Worm (Caenorhabditis elegans) whole organism, late embryonic: ENCODE data around the gene nex-3.

Experiments used
- K02D7.2 ChIP-seq: sonication (generic microtip); optimal IDR thresholded peaks from 2 replicates; lab custom pipeline; 2017; ENCODE audit warnings: mild to moderate bottlenecking, missing genetic modification characterization, missing compliant biosample characterization
- T23F11.4 ChIP-seq: fragments of 200-800 bp; sonication (Bioruptor generic); optimal IDR thresholded peaks from 2 replicates; lab custom pipeline; 2018; ENCODE audit warnings: mild to moderate bottlenecking, missing genetic modification characterization, missing compliant biosample characterization
- Y22D7AL.16 ChIP-seq: sonication (generic microtip); optimal IDR thresholded peaks from 2 replicates; lab custom pipeline; 2016; ENCODE audit warnings: missing genetic modification characterization, missing compliant biosample characterization
- ahr-1 ChIP-seq: sonication (generic microtip); optimal IDR thresholded peaks from 2 replicates; lab custom pipeline; 2016; ENCODE audit warnings: missing genetic modification characterization, missing compliant biosample characterization
- ceh-14 ChIP-seq: sonication (generic microtip); optimal IDR thresholded peaks from 2 replicates; lab custom pipeline; 2016; ENCODE audit warnings: missing genotype, missing genetic modification characterization, missing compliant biosample characterization
- ceh-18 ChIP-seq: sonication (generic microtip); optimal IDR thresholded peaks from 2 replicates; lab custom pipeline; 2016; ENCODE audit warnings: missing genetic modification characterization, missing compliant biosample characterization
- ceh-19 ChIP-seq: fragments of 200-800 bp; sonication (Bioruptor generic); optimal IDR thresholded peaks from 2 replicates; lab custom pipeline; 2018; ENCODE audit warnings: mild to moderate bottlenecking, missing genetic modification characterization, missing compliant biosample characterization
- ceh-2 ChIP-seq: sonication (generic microtip); optimal IDR thresholded peaks from 2 replicates; lab custom pipeline; 2016; ENCODE audit warnings: missing genotype, missing genetic modification characterization, missing compliant biosample characterization
- ceh-30 ChIP-seq: fragments of 150-350 bp; optimal IDR thresholded peaks from 2 replicates; lab custom pipeline; 2014; ENCODE audit warnings: missing biosample characterization, missing genetic modification characterization
- ceh-34 ChIP-seq: sonication (generic microtip); optimal IDR thresholded peaks from 2 replicates; lab custom pipeline; 2016; ENCODE audit warnings: mild to moderate bottlenecking, missing genetic modification characterization, missing compliant biosample characterization
- ceh-48 ChIP-seq: sonication (generic microtip); optimal IDR thresholded peaks from 2 replicates; lab custom pipeline; 2016; ENCODE audit warnings: missing genetic modification characterization, inconsistent platforms, missing compliant biosample characterization
- ceh-6 ChIP-seq: fragments of 200-800 bp; sonication (Bioruptor generic); optimal IDR thresholded peaks from 2 replicates; lab custom pipeline; 2018; ENCODE audit warnings: mild to moderate bottlenecking, missing genetic modification characterization, missing compliant biosample characterization
- dmd-4 ChIP-seq: sonication (generic microtip); optimal IDR thresholded peaks from 2 replicates; lab custom pipeline; 2016; ENCODE audit warnings: borderline replicate concordance, missing genetic modification characterization, missing compliant biosample characterization
- elt-2 ChIP-seq: sonication (generic microtip); optimal IDR thresholded peaks from 2 replicates; lab custom pipeline; 2016; ENCODE audit warnings: missing genetic modification reagents, missing genetic modification characterization, missing compliant biosample characterization
- ets-4 ChIP-seq: sonication (generic microtip); optimal IDR thresholded peaks from 2 replicates; lab custom pipeline; 2016; ENCODE audit warnings: missing genetic modification characterization, missing compliant biosample characterization
- fax-1 ChIP-seq: sonication (generic microtip); optimal IDR thresholded peaks from 2 replicates; lab custom pipeline; 2016; ENCODE audit warnings: missing genotype, missing genetic modification characterization, missing compliant biosample characterization
- fkh-6 ChIP-seq: sonication (generic microtip); optimal IDR thresholded peaks from 2 replicates; lab custom pipeline; 2016; ENCODE audit warnings: missing genetic modification characterization, missing compliant biosample characterization
- hlh-13 ChIP-seq: fragments of 200-800 bp; sonication (Bioruptor generic); optimal IDR thresholded peaks from 2 replicates; lab custom pipeline; 2018; ENCODE audit warnings: mild to moderate bottlenecking, missing genetic modification characterization, missing compliant biosample characterization
- hlh-30 ChIP-seq: sonication (generic microtip); optimal IDR thresholded peaks from 2 replicates; lab custom pipeline; 2017; ENCODE audit warnings: antibody characterized with exemption, missing genetic modification characterization, missing compliant biosample characterization; ENCODE audit not compliant: insufficient read depth
- hlh-6 ChIP-seq: sonication (generic microtip); optimal IDR thresholded peaks from 2 replicates; lab custom pipeline; 2016; ENCODE audit warnings: missing genotype, missing genetic modification characterization, missing compliant biosample characterization
- lin-11 ChIP-seq: fragments of 200-800 bp; sonication (Bioruptor generic); optimal IDR thresholded peaks from 2 replicates; lab custom pipeline; 2018; ENCODE audit warnings: mild to moderate bottlenecking, missing genetic modification characterization, missing compliant biosample characterization
- madf-2 ChIP-seq: sonication (generic microtip); optimal IDR thresholded peaks from 2 replicates; lab custom pipeline; 2017; ENCODE audit warnings: missing genetic modification characterization, missing compliant biosample characterization
- mec-3 ChIP-seq: sonication (generic microtip); optimal IDR thresholded peaks from 2 replicates; lab custom pipeline; 2016; ENCODE audit warnings: borderline replicate concordance, missing genetic modification characterization, missing compliant biosample characterization
- nfya-1 ChIP-seq: sonication (generic microtip); optimal IDR thresholded peaks from 2 replicates; lab custom pipeline; 2017; ENCODE audit warnings: missing genetic modification characterization, mild to moderate bottlenecking, missing compliant biosample characterization, antibody characterized with exemption, moderate library complexity
- nhr-232 ChIP-seq: sonication (generic microtip); optimal IDR thresholded peaks from 2 replicates; lab custom pipeline; 2016; ENCODE audit warnings: missing genetic modification characterization, missing compliant biosample characterization
- npax-4 ChIP-seq: sonication (generic microtip); optimal IDR thresholded peaks from 2 replicates; lab custom pipeline; 2016; ENCODE audit warnings: missing genetic modification characterization, missing compliant biosample characterization
- pat-9 ChIP-seq: fragments of 200-800 bp; sonication (Bioruptor generic); optimal IDR thresholded peaks from 2 replicates; lab custom pipeline; 2018; ENCODE audit warnings: mild to moderate bottlenecking, missing genetic modification characterization, moderate library complexity, missing compliant biosample characterization
- pha-2 ChIP-seq: sonication (generic microtip); optimal IDR thresholded peaks from 2 replicates; lab custom pipeline; 2017; ENCODE audit warnings: mild to moderate bottlenecking, missing genetic modification characterization, missing compliant biosample characterization
- ref-2 ChIP-seq: sonication (generic microtip); optimal IDR thresholded peaks from 2 replicates; lab custom pipeline; 2016; ENCODE audit warnings: missing genetic modification characterization, missing compliant biosample characterization
- rnt-1 ChIP-seq: sonication (generic microtip); optimal IDR thresholded peaks from 2 replicates; lab custom pipeline; 2016; ENCODE audit warnings: missing genetic modification characterization, missing compliant biosample characterization
- sdc-2 ChIP-seq: sonication (generic microtip); optimal IDR thresholded peaks from 2 replicates; lab custom pipeline; 2016; ENCODE audit warnings: missing genotype, missing genetic modification characterization, missing compliant biosample characterization
- sox-2 ChIP-seq: fragments of 200-800 bp; sonication (Bioruptor generic); IDR thresholded peaks from 2 replicates; pipeline ENCODE4 v1.3.6; 2022; ENCODE audit warnings: missing genetic modification reagents, missing genetic modification characterization, missing compliant biosample characterization
- sox-4 ChIP-seq: sonication (generic microtip); optimal IDR thresholded peaks from 2 replicates; lab custom pipeline; 2017; ENCODE audit warnings: mild to moderate bottlenecking, missing genetic modification characterization, inconsistent platforms, missing compliant biosample characterization
- tbx-2 ChIP-seq: sonication (generic microtip); optimal IDR thresholded peaks from 2 replicates; lab custom pipeline; 2016; ENCODE audit warnings: missing genetic modification characterization, missing compliant biosample characterization
- ttx-3 ChIP-seq: sonication (generic microtip); optimal IDR thresholded peaks from 2 replicates; lab custom pipeline; 2016; ENCODE audit warnings: missing genetic modification reagents, missing genetic modification characterization, missing compliant biosample characterization
- unc-3 ChIP-seq, 2 experiments: fragments of 200-800 bp in 1 of 2; sonication (Bioruptor generic) in 1 of 2; sonication (generic microtip) in 1 of 2; conservative IDR thresholded peaks in 1 of 2; optimal IDR thresholded peaks in 1 of 2; 2 replicates each; pipeline versions ENCODE4 v1.3.6 to Lab custom; 2016 to 2022; ENCODE audit warnings: missing compliant biosample characterization in 2 of 2, missing genetic modification characterization in 2 of 2, missing genetic modification reagents in 1 of 2
- unc-42 ChIP-seq: sonication (generic microtip); optimal IDR thresholded peaks from 2 replicates; lab custom pipeline; 2016; ENCODE audit warnings: missing genotype, missing genetic modification characterization, missing compliant biosample characterization
- unc-55 ChIP-seq: sonication (generic microtip); optimal IDR thresholded peaks from 2 replicates; lab custom pipeline; 2017; ENCODE audit warnings: missing biosample characterization, missing genetic modification reagents, missing genetic modification characterization
- unc-86 ChIP-seq: sonication (generic microtip); optimal IDR thresholded peaks from 2 replicates; lab custom pipeline; 2016; ENCODE audit warnings: missing genetic modification characterization, missing compliant biosample characterization
- zip-5 ChIP-seq: sonication (generic microtip); optimal IDR thresholded peaks from 2 replicates; lab custom pipeline; 2016; ENCODE audit warnings: missing genetic modification characterization, missing compliant biosample characterization
- ztf-16 ChIP-seq: sonication (generic microtip); optimal IDR thresholded peaks from 2 replicates; lab custom pipeline; 2017; ENCODE audit warnings: missing genetic modification characterization, missing compliant biosample characterization

The nex-3 gene

ce11 chrIII:4415135-4415534 is 26.7 kb upstream of the nex-3 start, which contains the start of gene R07E5.11:
R07E5.11 (minus strand) TSS chrIII:4415235.
- no peak for TF ChIP-seq hlh-13
- no peak for TF ChIP-seq ceh-6 (GFP tag; lab: Kevin White, UChicago)
- TF ChIP-seq pha-2 (tag; lab: Kevin White, UChicago): no peak
- no peak for TF ChIP-seq npax-4 (tag; lab: Kevin White, UChicago)
- no peak for TF ChIP-seq ceh-18 (tag; lab: Kevin White, UChicago)
- TF ChIP-seq madf-2 (tag; lab: Kevin White, UChicago): no peak
- no peak for TF ChIP-seq ceh-48
- no peak for TF ChIP-seq nfya-1 (tag; lab: Kevin White, UChicago)
- TF ChIP-seq K02D7.2 (tag; lab: Kevin White, UChicago): no peak
- no peak for TF ChIP-seq ahr-1
- no peak for TF ChIP-seq unc-86
- TF ChIP-seq mec-3 (tag; lab: Kevin White, UChicago): no peak

DNA sequence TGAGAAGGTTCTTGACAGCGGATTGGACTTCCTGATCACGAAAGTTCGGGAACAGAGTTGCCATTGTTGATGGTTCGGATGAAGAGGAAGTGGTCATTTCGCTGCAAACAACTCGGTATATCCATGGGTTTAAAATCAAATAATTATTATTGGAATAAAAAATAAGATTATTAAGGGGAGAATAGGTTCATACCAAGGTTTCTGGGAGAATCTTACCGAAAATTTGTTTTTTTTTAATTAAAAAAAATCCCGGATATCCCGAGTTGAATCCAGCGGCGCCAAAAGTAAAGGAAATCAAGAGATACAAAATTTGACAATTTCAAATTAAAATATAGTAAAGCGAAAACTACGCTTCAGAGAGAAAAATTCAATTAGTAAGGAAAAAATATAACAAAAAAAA is 23.9 kb upstream of the nex-3 start, which contains the start of the genes R07E5.19 and pdcd-2:
Gene R07E5.19 (minus strand): TSS at position 101 of the 400 bp plus-strand sequence.
Gene pdcd-2 (minus strand): TSS at position 102 of the 400 bp plus-strand sequence.
- TF ChIP-seq ceh-30 (tag; lab: Kevin White, UChicago) (no peak), unc-55 (GFP tag; lab: Kevin White, UChicago) (no peak), fax-1 (tag; lab: Kevin White, UChicago) (no peak), rnt-1 (tag; lab: Kevin White, UChicago) (no peak), hlh-13 (no peak), nfya-1 (tag; lab: Kevin White, UChicago) (no peak), T23F11.4 (GFP tag; lab: Kevin White, UChicago) (no peak), unc-3 (GFP tag; conservative IDR thresholded peaks at IDR 0.05; lab: Robert Waterston, UW) (no peak), unc-3 (tag; optimal IDR thresholded peaks at IDR 0.05; lab: Kevin White, UChicago) (no peak), sox-4 (no peak), ets-4 (no peak), Y22D7AL.16 (tag; lab: Kevin White, UChicago) (no peak)

DNA sequence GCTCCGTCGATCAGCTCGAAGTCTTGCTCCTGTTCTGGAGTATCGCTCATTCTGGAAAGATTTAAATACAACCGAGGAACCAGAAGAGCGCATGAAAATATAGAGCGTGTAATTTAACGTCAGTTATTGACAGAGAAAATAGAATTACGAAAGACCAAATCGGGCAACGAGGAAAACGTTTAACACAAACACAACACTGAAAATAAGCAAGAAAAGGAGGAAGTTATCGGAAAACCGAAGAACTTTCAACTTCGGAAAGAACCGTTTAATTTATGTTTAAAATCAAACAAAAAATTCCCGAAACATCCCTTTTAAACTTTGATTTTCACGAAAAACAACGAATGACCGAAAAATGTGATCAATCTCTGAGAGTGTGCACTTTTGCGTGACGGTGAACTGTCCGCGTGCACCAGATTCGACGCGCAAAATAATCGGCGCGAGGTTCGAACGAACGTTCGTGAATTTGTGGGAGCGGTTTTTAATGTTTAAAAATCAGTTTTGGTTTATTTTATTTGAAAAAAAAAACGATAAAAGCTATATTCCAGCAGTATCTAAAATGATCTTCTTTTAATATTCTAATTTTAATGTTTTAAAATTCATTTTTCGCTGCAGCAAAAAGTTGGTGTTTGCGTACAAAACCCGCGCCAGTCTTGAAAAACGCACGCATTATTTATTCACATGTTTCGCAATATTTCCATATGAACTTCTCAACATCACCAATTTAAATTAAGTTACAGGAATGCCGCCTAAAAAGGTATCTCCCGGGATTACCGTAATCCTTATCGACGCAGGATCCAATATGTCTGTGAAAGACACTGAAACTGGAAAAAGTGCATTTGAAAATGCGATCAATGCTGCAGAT is 22.5 kb upstream of the nex-3 start, which contains the start of the genes R07E5.7 and cku-80:
Gene R07E5.7 (minus strand): TSS at position 51 of the 862 bp plus-strand sequence.
Gene cku-80 (plus strand): TSS at position 732 of the 862 bp plus-strand sequence.
- TF ChIP-seq tbx-2 (tag; lab: Kevin White, UChicago) (no peak), sox-2 (no peak), unc-42 (tag; lab: Kevin White, UChicago) (peak; percentile 17), ceh-34 (tag; lab: Kevin White, UChicago) (peak; percentile 20), hlh-30 (tag; lab: Kevin White, UChicago) (peak; percentile 64), pat-9 (tag; lab: Kevin White, UChicago) (peak; percentile 12), elt-2 (peak; percentile 39), nfya-1 (tag; lab: Kevin White, UChicago) (peak; percentile 53)

DNA sequence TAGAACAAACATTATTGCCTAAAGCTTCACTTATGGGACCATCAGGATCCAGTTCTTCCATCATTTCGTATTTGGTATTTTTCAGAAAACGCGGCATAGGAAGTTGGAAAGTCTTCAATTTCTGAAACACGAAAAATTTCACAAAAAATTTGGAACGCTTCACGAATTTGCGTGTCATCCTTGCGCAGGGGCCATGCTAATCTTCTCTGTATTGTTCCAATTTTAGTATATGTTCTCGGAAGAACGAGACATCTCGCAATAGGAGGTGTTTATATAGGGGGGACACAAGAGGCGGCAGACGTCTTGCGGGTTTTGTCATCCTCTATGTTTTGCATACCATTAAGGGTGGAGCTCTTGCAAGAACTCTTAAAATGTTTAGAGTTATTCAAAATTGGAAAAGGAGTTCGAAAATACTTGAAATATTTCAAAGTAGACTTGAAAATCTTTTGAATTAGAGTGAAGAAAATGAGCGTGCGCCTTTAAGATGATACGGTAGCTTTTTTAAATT is 15.1 kb upstream of the nex-3 start:
- TF ChIP-seq elt-2 (peak; percentile 57), nhr-232 (tag; lab: Kevin White, UChicago) (peak; percentile 53), npax-4 (tag; lab: Kevin White, UChicago) (peak; percentile 48), lin-11 (tag; lab: Kevin White, UChicago) (peak; percentile 14), ceh-14 (peak; percentile 43), unc-3 (GFP tag; conservative IDR thresholded peaks at IDR 0.05; lab: Robert Waterston, UW) (peak; percentile 80), unc-3 (tag; optimal IDR thresholded peaks at IDR 0.05; lab: Kevin White, UChicago) (peak; percentile 17), unc-86 (peak; percentile 49), hlh-6 (tag; lab: Kevin White, UChicago) (peak; percentile 67), ceh-19 (GFP tag; lab: Kevin White, UChicago) (peak; percentile 63), K02D7.2 (tag; lab: Kevin White, UChicago) (peak; percentile 58), pha-2 (tag; lab: Kevin White, UChicago) (peak; percentile 64), Y22D7AL.16 (tag; lab: Kevin White, UChicago) (peak; percentile 35), madf-2 (tag; lab: Kevin White, UChicago) (peak; percentile 33), ttx-3 (peak; percentile 54), ceh-34 (tag; lab: Kevin White, UChicago) (peak; percentile 32), ztf-16 (peak; percentile 17), dmd-4 (tag; lab: Kevin White, UChicago) (peak; percentile 24), ceh-2 (tag; lab: Kevin White, UChicago) (peak; percentile 63), ref-2 (tag; lab: Kevin White, UChicago) (peak; percentile 44), sox-4 (peak; percentile 59), sdc-2 (peak; percentile 40), fkh-6 (tag; lab: Kevin White, UChicago) (peak; percentile 62), zip-5 (tag; lab: Kevin White, UChicago) (peak; percentile 40)
